Worm (Caenorhabditis elegans): ENCODE results near the gene cyk-4.
"Not testable (repeated sequence)": the region's sequence is repeated elsewhere in the genome, so short reads cannot be mapped to it uniquely, and the experiment has no call there.

Gene cyk-4

ce11 chrIII:13751144-13751543 lies 19.9 kb downstream of the cyk-4 start, which contains the start of gene mlc-7:
Gene mlc-7 (plus strand): TSS chrIII:13751444.
- TF ChIP-seq fkh-8 (tag; optimal IDR thresholded peaks at IDR 0.05); Y116A8C.19 (tag; optimal IDR thresholded peaks at IDR 0.05; ENCODE audit: borderline replicate concordance); zag-1 (tag; optimal IDR thresholded peaks at IDR 0.05): not testable (repeated sequence)

ce11 chrIII:13748312-13748711 lies 22.7 kb downstream of the cyk-4 start, which contains the start of gene K08E3.2:
Gene K08E3.2 (minus strand): TSS chrIII:13748686.
- TF ChIP-seq fkh-4 (tag; optimal IDR thresholded peaks at IDR 0.05; ENCODE audit: borderline replicate concordance): no peak
- no peak for TF ChIP-seq nhr-84 (tag; optimal IDR thresholded peaks at IDR 0.05)
- TF ChIP-seq nhr-76 (tag; optimal IDR thresholded peaks at IDR 0.05): no peak
- no peak for TF ChIP-seq pax-3 (tag; optimal IDR thresholded peaks at IDR 0.05)
- TF ChIP-seq efl-1 (optimal IDR thresholded peaks at IDR 0.05): no peak
- TF ChIP-seq efl-1 (GFP tag; optimal IDR thresholded peaks at IDR 0.05 in 1 of 2): no peak
- TF ChIP-seq blmp-1 (tag; optimal IDR thresholded peaks at IDR 0.05): no peak
- TF ChIP-seq unc-62 (GFP tag; optimal IDR thresholded peaks at IDR 0.05): no peak
- no peak for TF ChIP-seq sptf-1 (tag; optimal IDR thresholded peaks at IDR 0.05)
- no peak for TF ChIP-seq fos-1 (tag; optimal IDR thresholded peaks at IDR 0.05)
- no peak for TF ChIP-seq mab-9 (GFP tag; IDR thresholded peaks at IDR 0.05)
- no peak for TF ChIP-seq hlh-4 (tag; optimal IDR thresholded peaks at IDR 0.05)
- no peak for TF ChIP-seq elt-3 (tag; optimal IDR thresholded peaks at IDR 0.05)
- no peak for TF ChIP-seq nhr-237 (tag; optimal IDR thresholded peaks at IDR 0.05)
- no peak for TF ChIP-seq nhr-28 (tag; optimal IDR thresholded peaks at IDR 0.05)
- TF ChIP-seq zip-4 (GFP tag; optimal IDR thresholded peaks at IDR 0.05): no peak
- no peak for TF ChIP-seq ama-1 (optimal IDR thresholded peaks at IDR 0.05)
- no peak for TF ChIP-seq egl-13 (tag; optimal IDR thresholded peaks at IDR 0.05)
- TF ChIP-seq ztf-4 (tag; optimal IDR thresholded peaks at IDR 0.05): no peak

- TF ChIP-seq unc-86 (tag; optimal IDR thresholded peaks at IDR 0.05) (no peak), ceh-63 (GFP tag; optimal IDR thresholded peaks at IDR 0.05) (no peak), ztf-11 (tag; optimal IDR thresholded peaks at IDR 0.05) (no peak), aha-1 (tag; optimal IDR thresholded peaks at IDR 0.05) (no peak), dsc-1 (tag; optimal IDR thresholded peaks at IDR 0.05) (no peak), egl-13 (tag; optimal IDR thresholded peaks at IDR 0.05) (no peak), C16A3.4 (tag; optimal IDR thresholded peaks at IDR 0.05) (no peak), Y116A8C.19 (tag; optimal IDR thresholded peaks at IDR 0.05; ENCODE audit: borderline replicate concordance) (no peak), nhr-12 (tag; optimal IDR thresholded peaks at IDR 0.05) (no peak), tlp-1 (tag; optimal IDR thresholded peaks at IDR 0.05) (no peak), C04F5.9 (tag; optimal IDR thresholded peaks at IDR 0.05) (no peak)
Observed at ce11 chrIII:13743922-13744321, 27.1 kb downstream of the cyk-4 start, which contains the start of gene tyr-2. Gene tyr-2 (plus strand): TSS chrIII:13744222.

ce11 chrIII:13742028-13742427 lies 29.0 kb downstream of the cyk-4 start:
- TF ChIP-seq pag-3 (tag; optimal IDR thresholded peaks at IDR 0.05; ENCODE audit: borderline replicate concordance, insufficient read depth): no peak
- no peak for TF ChIP-seq ztf-4 (tag; optimal IDR thresholded peaks at IDR 0.05)
- TF ChIP-seq pax-3 (tag; optimal IDR thresholded peaks at IDR 0.05): no peak
- no peak for TF ChIP-seq fkh-8 (tag; optimal IDR thresholded peaks at IDR 0.05)
- TF ChIP-seq alr-1 (tag; optimal IDR thresholded peaks at IDR 0.05; ENCODE audit: borderline replicate concordance): no peak

ce11 chrIII:13741410-13741809 lies 29.6 kb downstream of the cyk-4 start:
- TF ChIP-seq nhr-20 (tag; optimal IDR thresholded peaks at IDR 0.05): no peak
- no peak for TF ChIP-seq nhr-12 (tag; optimal IDR thresholded peaks at IDR 0.05)
- no peak for TF ChIP-seq F16B12.6 (tag; optimal IDR thresholded peaks at IDR 0.05)
- no peak for TF ChIP-seq mef-2 (tag; optimal IDR thresholded peaks at IDR 0.05)
- no peak for TF ChIP-seq nhr-77 (tag; optimal IDR thresholded peaks at IDR 0.05)
